Fruit fly (Drosophila melanogaster) whole organism, adult: Measurements from ENCODE around the gene CG1246.

Experiments used
- CG11617 ChIP-seq: fragments of 200-800 bp; sonication (Bioruptor generic); optimal IDR thresholded peaks from 2 replicates; lab custom pipeline; 2017; ENCODE audit warnings: mild to moderate bottlenecking, missing biosample characterization, missing genetic modification reagents, missing genetic modification characterization
- CG12768 ChIP-seq: fragments of 200-800 bp; sonication (Bioruptor generic); optimal IDR thresholded peaks from 2 replicates; lab custom pipeline; 2017; ENCODE audit warnings: missing biosample characterization, missing genetic modification characterization, mild to moderate bottlenecking, moderate library complexity, missing genetic modification reagents
- CG14711 ChIP-seq: fragments of 200-800 bp; sonication (Bioruptor generic); optimal IDR thresholded peaks from 2 replicates; lab custom pipeline; 2018; ENCODE audit warnings: missing biosample characterization, mild to moderate bottlenecking, missing genetic modification characterization, moderate library complexity
- CG1620 ChIP-seq: fragments of 200-800 bp; sonication (Bioruptor generic); optimal IDR thresholded peaks from 2 replicates; lab custom pipeline; 2016; ENCODE audit warnings: missing biosample characterization, missing genetic modification characterization
- CG33017 ChIP-seq: fragments of 200-800 bp; sonication (Bioruptor generic); optimal IDR thresholded peaks from 2 replicates; lab custom pipeline; 2018; ENCODE audit warnings: missing biosample characterization, mild to moderate bottlenecking, missing genetic modification characterization, moderate library complexity
- CG5204 ChIP-seq: fragments of 200-800 bp; sonication (Bioruptor generic); optimal IDR thresholded peaks from 2 replicates; lab custom pipeline; 2016; ENCODE audit warnings: missing biosample characterization, missing genetic modification characterization
- CG7045 ChIP-seq: fragments of 200-800 bp; sonication (Bioruptor generic); optimal IDR thresholded peaks from 2 replicates; lab custom pipeline; 2017; ENCODE audit warnings: missing biosample characterization, mild to moderate bottlenecking, missing genetic modification characterization
- CG7101 ChIP-seq: fragments of 200-800 bp; sonication (Bioruptor generic); optimal IDR thresholded peaks from 2 replicates; lab custom pipeline; 2018; ENCODE audit warnings: missing biosample characterization, mild to moderate bottlenecking, missing genetic modification characterization, moderate library complexity
- Clk ChIP-seq: fragments of 200-800 bp; sonication (Bioruptor generic); optimal IDR thresholded peaks from 2 replicates; lab custom pipeline; 2017; ENCODE audit warnings: missing biosample characterization, missing genetic modification characterization
- Crg-1 ChIP-seq: fragments of 200-800 bp; sonication (Bioruptor generic); optimal IDR thresholded peaks from 2 replicates; lab custom pipeline; 2016; ENCODE audit warnings: missing biosample characterization, missing genetic modification characterization
- Hr96 ChIP-seq: fragments of 200-800 bp; sonication (Bioruptor generic); optimal IDR thresholded peaks from 2 replicates; lab custom pipeline; 2016; ENCODE audit warnings: missing biosample characterization, missing genetic modification characterization
- Mnt ChIP-seq: fragments of 200-800 bp; sonication (Bioruptor generic); optimal IDR thresholded peaks from 2 replicates; lab custom pipeline; 2016; ENCODE audit warnings: missing biosample characterization, mild to moderate bottlenecking, missing genetic modification characterization
- bab1 ChIP-seq: fragments of 200-800 bp; sonication (Bioruptor generic); optimal IDR thresholded peaks from 3 replicates; lab custom pipeline; 2019; ENCODE audit warnings: missing biosample characterization, mild to moderate bottlenecking, missing genetic modification characterization, moderate library complexity
- cic ChIP-seq: fragments of 200-800 bp; sonication (Bioruptor generic); optimal IDR thresholded peaks from 2 replicates; lab custom pipeline; 2017; ENCODE audit warnings: missing biosample characterization, mild to moderate bottlenecking, missing genetic modification characterization, moderate library complexity
- cnc ChIP-seq, 2 experiments: fragments of >200 bp; optimal IDR thresholded peaks; 2 replicates each; lab custom pipeline; 2017
- kay ChIP-seq: fragments of 200-800 bp; sonication (Bioruptor generic); peaks from one replicate; lab custom pipeline; 2016; ENCODE audit warnings: missing biosample characterization, missing genetic modification characterization, borderline replicate concordance
- ovo ChIP-seq: fragments of 200-800 bp; sonication (Bioruptor generic); optimal IDR thresholded peaks from 2 replicates; lab custom pipeline; 2016; ENCODE audit warnings: missing biosample characterization, missing genetic modification characterization
- pad ChIP-seq: fragments of 200-800 bp; sonication (Bioruptor generic); optimal IDR thresholded peaks from 3 replicates; lab custom pipeline; 2017; ENCODE audit warnings: missing biosample characterization, missing genetic modification characterization, mild to moderate bottlenecking, moderate library complexity, missing genetic modification reagents
- tj ChIP-seq: fragments of 200-800 bp; sonication (Bioruptor generic); optimal IDR thresholded peaks from 3 replicates; lab custom pipeline; 2017; ENCODE audit warnings: missing biosample characterization, mild to moderate bottlenecking, missing genetic modification characterization, moderate library complexity
- toe ChIP-seq: fragments of 200-800 bp; sonication (Bioruptor generic); optimal IDR thresholded peaks from 2 replicates; lab custom pipeline; 2016; ENCODE audit warnings: missing biosample characterization, missing genetic modification characterization

The CG1246 gene

DNA sequence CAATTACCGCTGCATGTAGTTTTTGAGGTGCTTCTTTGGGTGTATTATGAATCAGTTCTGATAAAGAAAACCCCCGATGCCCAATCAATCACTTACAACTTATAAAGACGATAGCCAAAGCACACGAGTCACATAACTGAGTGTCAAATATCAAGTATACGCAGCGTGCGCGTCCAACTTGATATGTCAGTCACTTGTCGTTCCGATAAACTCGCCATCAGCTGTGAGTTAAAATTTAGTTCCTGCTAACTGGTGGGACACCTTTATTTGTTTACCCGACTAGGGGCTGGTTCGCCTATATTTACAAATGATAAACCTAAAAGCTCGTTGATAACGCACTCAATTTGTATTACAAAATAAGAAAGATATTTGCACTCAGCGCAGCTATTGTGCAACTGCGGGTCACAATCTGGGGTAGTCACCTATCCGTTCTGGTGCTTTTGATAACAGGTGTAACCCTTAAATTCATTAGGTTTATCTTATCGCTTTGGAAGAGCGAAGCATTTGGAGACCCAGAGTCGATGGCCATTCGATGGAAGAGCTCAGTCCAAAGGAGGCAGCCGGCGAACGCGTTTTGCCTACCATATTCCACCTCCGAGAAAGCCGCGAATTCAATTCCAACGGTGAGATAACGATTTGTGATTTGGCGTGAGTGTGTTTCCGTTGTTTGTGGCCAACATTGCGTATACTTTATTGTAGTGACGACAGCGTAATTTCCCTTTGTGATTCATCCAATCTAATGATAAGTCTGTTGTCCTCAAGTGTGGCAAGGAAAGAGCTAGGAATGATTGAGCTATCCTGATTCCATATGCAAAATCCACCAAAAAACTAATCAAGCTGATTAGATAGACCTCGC is at the start of gene CG1246:
CG1246 (plus strand) TSS at position 526 of the 856 bp plus-strand sequence.
- TF ChIP-seq CG7045 (peak; percentile 49), pad (peak; percentile 32), CG12768 (peak; percentile 47), kay (GFP tag; lab: Kevin White, UChicago) (peak; percentile 85), Clk (GFP tag; lab: Kevin White, UChicago) (no peak), Crg-1 (GFP tag; lab: Kevin White, UChicago) (no peak), toe (no peak), Hr96 (GFP tag; lab: Kevin White, UChicago) (peak; percentile 14), CG5204 (GFP tag; lab: Kevin White, UChicago) (no peak), Mnt (peak; percentile 60), CG11617 (GFP tag; lab: Kevin White, UChicago) (peak; percentile 24), CG33017 (peak; percentile 39), tj (GFP tag; lab: Kevin White, UChicago) (no peak), cic (GFP tag; lab: Kevin White, UChicago) (peak; percentile 71), ovo (GFP tag; lab: Kevin White, UChicago) (no peak), CG7101 (tag; lab: Kevin White, UChicago) (peak; percentile 32), CG14711 (tag; lab: Kevin White, UChicago) (peak; percentile 62)

- TF ChIP-seq CG12768 (peak; percentile 53), CG14711 (tag; lab: Kevin White, UChicago) (peak; percentile 0), bab1 (GFP tag; lab: Kevin White, UChicago) (peak; percentile 4), tj (GFP tag; lab: Kevin White, UChicago) (peak; percentile 11), CG33017 (peak; percentile 9), cic (GFP tag; lab: Kevin White, UChicago) (peak; percentile 98), Clk (GFP tag; lab: Kevin White, UChicago) (no peak), Crg-1 (GFP tag; lab: Kevin White, UChicago) (no peak), CG5204 (GFP tag; lab: Kevin White, UChicago) (no peak), CG1620 (peak; percentile 29), CG7045 (no peak), pad (no peak), toe (peak; percentile 28), Mnt (peak; percentile 84), CG11617 (GFP tag; lab: Kevin White, UChicago) (peak; percentile 13)
Measured at dm6 chr3L:2599214-2599730, 48.6 kb upstream of the CG1246 start, which contains the start of the genes CG16985 and CG12182. Gene CG16985 (plus strand): TSS chr3L:2599297. Gene CG12182 (minus strand): TSS chr3L:2599579.

DNA sequence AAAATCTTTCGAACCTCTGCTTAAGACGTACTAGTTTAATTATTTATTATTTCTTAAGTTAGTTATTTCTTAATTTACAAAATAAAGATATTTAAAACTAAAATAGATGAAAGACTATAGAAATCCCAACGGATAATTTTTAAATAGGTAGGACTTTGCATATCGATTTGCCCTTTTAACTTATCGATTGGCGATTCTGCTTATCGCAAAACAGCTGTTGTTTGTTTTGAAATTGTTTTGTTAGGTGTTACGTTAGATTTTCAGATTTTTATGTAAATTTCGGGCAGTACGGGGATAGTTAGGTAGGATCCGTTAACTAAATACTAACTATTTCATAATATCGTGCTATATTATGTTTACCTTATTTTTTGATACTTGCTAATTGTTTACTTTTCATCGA is 47.7 kb upstream of the CG1246 start, which contains the start of gene CG16986:
CG16986 (plus strand) TSS at position 188 of the 400 bp plus-strand sequence.
- TF ChIP-seq CG11617 (GFP tag; lab: Kevin White, UChicago) (no peak), kay (GFP tag; lab: Kevin White, UChicago) (peak; percentile 26)

DNA sequence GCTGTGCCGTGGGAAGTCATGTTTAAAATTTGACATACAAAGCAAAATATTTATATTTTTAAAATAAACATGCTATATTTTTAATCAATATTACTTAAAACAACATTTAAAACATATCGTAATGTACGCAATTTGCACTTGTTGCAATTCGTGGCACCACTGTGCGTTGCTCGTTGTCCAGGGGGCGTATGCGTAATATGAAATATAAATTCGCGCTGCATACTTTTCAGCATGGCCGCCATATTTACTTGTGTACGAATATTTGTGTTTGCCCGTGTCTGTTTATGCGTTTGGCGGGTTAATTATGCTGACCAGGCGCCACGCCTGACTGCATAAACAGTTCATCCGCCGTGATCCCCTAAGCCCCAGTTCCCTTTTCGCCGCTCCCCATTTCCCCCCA is 39.0 kb upstream of the CG1246 start:
- TF ChIP-seq pad (no peak), Hr96 (GFP tag; lab: Kevin White, UChicago) (no peak), CG5204 (GFP tag; lab: Kevin White, UChicago) (no peak), Clk (GFP tag; lab: Kevin White, UChicago) (no peak), Crg-1 (GFP tag; lab: Kevin White, UChicago) (no peak), kay (GFP tag; lab: Kevin White, UChicago) (no peak), toe (no peak), CG7101 (tag; lab: Kevin White, UChicago) (no peak), CG14711 (tag; lab: Kevin White, UChicago) (no peak), CG7045 (no peak), bab1 (GFP tag; lab: Kevin White, UChicago) (no peak), CG1620 (no peak), Mnt (no peak), CG11617 (GFP tag; lab: Kevin White, UChicago) (no peak), CG12768 (no peak), cnc (optimal IDR thresholded peaks at IDR 0.05; lab: Kevin White, UChicago) (no peak), cic (GFP tag; lab: Kevin White, UChicago) (no peak), ovo (GFP tag; lab: Kevin White, UChicago) (no peak)

dm6 chr3L:2614222-2614621 is 33.6 kb upstream of the CG1246 start:
- no peak for TF ChIP-seq ovo (GFP tag; lab: Kevin White, UChicago)
- TF ChIP-seq cnc (optimal IDR thresholded peaks at IDR 0.05; lab: Kevin White, UChicago) = no peak
- TF ChIP-seq pad = no peak
- no peak for TF ChIP-seq CG33017
- no peak for TF ChIP-seq CG1620
- TF ChIP-seq bab1 (GFP tag; lab: Kevin White, UChicago) = no peak

- no peak for TF ChIP-seq Hr96 (GFP tag; lab: Kevin White, UChicago)
- TF ChIP-seq CG1620 = no peak
Measured at dm6 chr3L:2629964-2630363, 17.9 kb upstream of the CG1246 start, which contains the start of gene Pxn. Gene Pxn (minus strand): TSS chr3L:2630064.
